Fruit fly (Drosophila melanogaster) whole organism, embryonic: ENCODE data around the gene DppIII.
A peak's percentile ranks its signal among the peaks of the same experiment; 100 is the strongest.

ENCODE experiments used
- B-H2 ChIP-seq: fragments of 200-800 bp; sonication (Bioruptor generic); optimal IDR thresholded peaks from 2 replicates; lab custom pipeline; 2018; ENCODE audit warnings: missing biosample characterization, mild to moderate bottlenecking, missing genetic modification characterization
- BEAF-32 ChIP-seq: fragments of 200-800 bp; sonication (Bioruptor generic); optimal IDR thresholded peaks from 3 replicates; lab custom pipeline; 2017; ENCODE audit warnings: missing biosample characterization, missing genetic modification characterization, mild to moderate bottlenecking, moderate library complexity, missing genetic modification reagents
- Bdp1 ChIP-seq: fragments of 200-800 bp; sonication (Bioruptor generic); optimal IDR thresholded peaks from 3 replicates; lab custom pipeline; 2016; ENCODE audit warnings: missing biosample characterization, missing genetic modification characterization
- Blimp-1 ChIP-seq: fragments of 200-800 bp; sonication (Bioruptor generic); optimal IDR thresholded peaks from 3 replicates; lab custom pipeline; 2018; ENCODE audit warnings: missing biosample characterization, missing genetic modification characterization, mild to moderate bottlenecking, moderate library complexity, missing genetic modification reagents
- CG10366 ChIP-seq: fragments of 200-800 bp; sonication (Bioruptor generic); IDR thresholded peaks from 2 replicates; pipeline ENCODE4 v1.3.6; 2022; ENCODE audit warnings: missing biosample characterization, missing genetic modification characterization
- CG11696 ChIP-seq: fragments of 200-800 bp; sonication (Bioruptor generic); IDR thresholded peaks from 2 replicates; pipeline ENCODE4 v1.3.6; 2022; ENCODE audit warnings: missing biosample characterization, missing genetic modification characterization
- CG12769 ChIP-seq: fragments of 200-800 bp; sonication (Bioruptor generic); optimal IDR thresholded peaks from 2 replicates; lab custom pipeline; 2019; ENCODE audit warnings: missing biosample characterization, mild to moderate bottlenecking, missing genetic modification characterization, moderate library complexity
- CG13894 ChIP-seq: fragments of 200-800 bp; sonication (Bioruptor generic); optimal IDR thresholded peaks from 3 replicates; lab custom pipeline; 2018; ENCODE audit warnings: missing biosample characterization, mild to moderate bottlenecking, missing genetic modification characterization, moderate library complexity
- CG14050 ChIP-seq: fragments of 200-800 bp; sonication (Bioruptor generic); IDR thresholded peaks from 3 replicates; pipeline ENCODE4 v1.3.6; 2022; ENCODE audit warnings: missing biosample characterization, missing genetic modification characterization
- CG14441 ChIP-seq: fragments of 200-800 bp; sonication (Bioruptor generic); IDR thresholded peaks from 2 replicates; pipeline ENCODE4 v1.3.6; 2022; ENCODE audit warnings: missing biosample characterization, missing genetic modification characterization
- CG14965 ChIP-seq: fragments of 200-800 bp; sonication (Bioruptor generic); optimal IDR thresholded peaks from 2 replicates; lab custom pipeline; 2016; ENCODE audit warnings: missing biosample characterization, missing genetic modification characterization, borderline replicate concordance
- CG16779 ChIP-seq: fragments of 200-800 bp; sonication (Bioruptor generic); IDR thresholded peaks from 2 replicates; pipeline ENCODE4 v1.3.6; 2022; ENCODE audit warnings: missing biosample characterization, missing genetic modification characterization
- CG16863 ChIP-seq: fragments of 200-800 bp; sonication (Bioruptor generic); optimal IDR thresholded peaks from 3 replicates; lab custom pipeline; 2016; ENCODE audit warnings: missing biosample characterization, missing genetic modification characterization
- CG17612 ChIP-seq: fragments of 200-800 bp; sonication (Bioruptor generic); IDR thresholded peaks from 2 replicates; pipeline ENCODE4 v1.3.6; 2022; ENCODE audit warnings: missing biosample characterization, missing genetic modification characterization
- CG17802 ChIP-seq: fragments of 200-800 bp; sonication (Bioruptor generic); optimal IDR thresholded peaks from 2 replicates; lab custom pipeline; 2018; ENCODE audit warnings: missing biosample characterization, mild to moderate bottlenecking, missing genetic modification characterization, moderate library complexity
- CG18764 ChIP-seq: fragments of 200-800 bp; sonication (Bioruptor generic); optimal IDR thresholded peaks from 3 replicates; lab custom pipeline; 2016; ENCODE audit warnings: missing biosample characterization, missing genetic modification characterization
- CG3163 ChIP-seq: fragments of 200-800 bp; sonication (Bioruptor generic); optimal IDR thresholded peaks from 3 replicates; lab custom pipeline; 2016; ENCODE audit warnings: missing biosample characterization, missing genetic modification characterization
- CG3281 ChIP-seq: fragments of 200-800 bp; sonication (Bioruptor generic); optimal IDR thresholded peaks from 3 replicates; lab custom pipeline; 2017; ENCODE audit warnings: missing biosample characterization, mild to moderate bottlenecking, missing genetic modification characterization
- CG43689 ChIP-seq: fragments of 200-800 bp; sonication (Bioruptor generic); IDR thresholded peaks from 2 replicates; pipeline ENCODE4 v1.3.6; 2022; ENCODE audit warnings: missing biosample characterization, missing genetic modification characterization
- CG6654 ChIP-seq: fragments of 200-800 bp; sonication (Bioruptor generic); optimal IDR thresholded peaks from 2 replicates; lab custom pipeline; 2017; ENCODE audit warnings: missing biosample characterization, mild to moderate bottlenecking, missing genetic modification characterization
- CG6683 ChIP-seq: fragments of 200-800 bp; sonication (Bioruptor generic); optimal IDR thresholded peaks from 2 replicates; lab custom pipeline; 2017; ENCODE audit warnings: missing biosample characterization, mild to moderate bottlenecking, missing genetic modification characterization, missing genetic modification reagents
- CG8765 ChIP-seq: fragments of 200-800 bp; sonication (Bioruptor generic); IDR thresholded peaks from 2 replicates; pipeline ENCODE4 v1.3.6; 2022; ENCODE audit warnings: missing biosample characterization, missing genetic modification characterization
- D19B ChIP-seq: fragments of 200-800 bp; sonication (Bioruptor generic); optimal IDR thresholded peaks from 2 replicates; lab custom pipeline; 2017; ENCODE audit warnings: missing biosample characterization, mild to moderate bottlenecking, missing genetic modification characterization
- Dip3 ChIP-seq: fragments of 200-800 bp; sonication (Bioruptor generic); optimal IDR thresholded peaks from 3 replicates; lab custom pipeline; 2016; ENCODE audit warnings: missing biosample characterization, missing genetic modification characterization
- Elba2 ChIP-seq: fragments of 200-800 bp; sonication (Bioruptor generic); optimal IDR thresholded peaks from 3 replicates; lab custom pipeline; 2016; ENCODE audit warnings: missing biosample characterization, missing genetic modification characterization
- Gug ChIP-seq: fragments of 200-800 bp; sonication (Bioruptor generic); IDR thresholded peaks from 4 replicates; pipeline ENCODE4 v1.3.6; 2022; ENCODE audit warnings: missing biosample characterization, missing genetic modification characterization
- H2.0 ChIP-seq: fragments of 200-800 bp; sonication (Bioruptor generic); IDR thresholded peaks from 2 replicates; pipeline ENCODE4 v1.3.6; 2022; ENCODE audit warnings: missing biosample characterization, missing genetic modification characterization
- HmgD ChIP-seq: fragments of 200-800 bp; sonication (Bioruptor generic); optimal IDR thresholded peaks from 3 replicates; lab custom pipeline; 2016; ENCODE audit warnings: missing biosample characterization, missing genetic modification characterization
- HmgZ ChIP-seq: fragments of 200-800 bp; sonication (Bioruptor generic); optimal IDR thresholded peaks from 2 replicates; lab custom pipeline; 2018; ENCODE audit warnings: missing biosample characterization, mild to moderate bottlenecking, missing genetic modification characterization
- Hmr ChIP-seq: fragments of 200-800 bp; sonication (Bioruptor generic); optimal IDR thresholded peaks from 3 replicates; lab custom pipeline; 2017; ENCODE audit warnings: mild to moderate bottlenecking, missing biosample characterization, missing genetic modification reagents, missing genetic modification characterization
- Hr51 ChIP-seq, 2 experiments: fragments of 200-800 bp; sonication (Bioruptor generic); optimal IDR thresholded peaks; 2 replicates in 1 of 2; 3 replicates in 1 of 2; lab custom pipeline; 2016 to 2018; ENCODE audit warnings: missing biosample characterization in 2 of 2, missing genetic modification characterization in 2 of 2, mild to moderate bottlenecking in 1 of 2, moderate library complexity in 1 of 2
- Kr ChIP-seq: fragments of 200-800 bp; sonication (Bioruptor generic); optimal IDR thresholded peaks from 2 replicates; lab custom pipeline; 2017; ENCODE audit warnings: missing biosample characterization, mild to moderate bottlenecking, missing genetic modification characterization
- Meics ChIP-seq: fragments of 200-800 bp; sonication (Bioruptor generic); optimal IDR thresholded peaks from 2 replicates; lab custom pipeline; 2017; ENCODE audit warnings: missing biosample characterization, mild to moderate bottlenecking, missing genetic modification characterization
- Optix ChIP-seq: fragments of 200-800 bp; sonication (Bioruptor generic); IDR thresholded peaks from 3 replicates; pipeline ENCODE4 v1.3.6; 2022; ENCODE audit warnings: missing biosample characterization, missing genetic modification characterization
- Poxn ChIP-seq: fragments of 200-800 bp; sonication (Bioruptor generic); IDR thresholded peaks from 2 replicates; pipeline ENCODE4 v1.3.6; 2022; ENCODE audit warnings: missing biosample characterization, missing genetic modification characterization
- Rfx ChIP-seq: fragments of 200-800 bp; sonication (Bioruptor generic); IDR thresholded peaks from 2 replicates; pipeline ENCODE4 v1.3.6; 2022; ENCODE audit warnings: missing biosample characterization, missing genetic modification characterization
- Sin3A ChIP-seq: fragments of >200 bp; optimal IDR thresholded peaks from 2 replicates; lab custom pipeline; 2018
- Spps ChIP-seq: fragments of 200-800 bp; sonication (Bioruptor generic); optimal IDR thresholded peaks from 2 replicates; lab custom pipeline; 2018; ENCODE audit warnings: missing biosample characterization, mild to moderate bottlenecking, missing genetic modification characterization
- Taf1 ChIP-seq: fragments of 200-800 bp; sonication (Bioruptor generic); IDR thresholded peaks from 2 replicates; pipeline ENCODE4 v1.3.6; 2022; ENCODE audit warnings: missing biosample characterization, missing genetic modification characterization
- Tbp ChIP-seq: fragments of >200 bp; optimal IDR thresholded peaks from 2 replicates; lab custom pipeline; 2018; ENCODE audit warnings: missing biosample characterization, missing genetic modification characterization
- bigmax ChIP-seq: fragments of 200-800 bp; sonication (Bioruptor generic); optimal IDR thresholded peaks from 2 replicates; lab custom pipeline; 2018; ENCODE audit warnings: missing biosample characterization, mild to moderate bottlenecking, missing genetic modification characterization
- br ChIP-seq: fragments of >200 bp; optimal IDR thresholded peaks from 2 replicates; lab custom pipeline; 2017
- dmrt99B ChIP-seq: fragments of 200-800 bp; sonication (Bioruptor generic); optimal IDR thresholded peaks from 2 replicates; lab custom pipeline; 2018; ENCODE audit warnings: missing biosample characterization, mild to moderate bottlenecking, missing genetic modification characterization, moderate library complexity
- fd96Cb ChIP-seq: fragments of 200-800 bp; sonication (Bioruptor generic); optimal IDR thresholded peaks from 2 replicates; lab custom pipeline; 2018; ENCODE audit warnings: missing biosample characterization, mild to moderate bottlenecking, missing genetic modification characterization, moderate library complexity
- insv ChIP-seq, 2 experiments: fragments of 200-800 bp; sonication (Bioruptor generic); optimal IDR thresholded peaks; 3 replicates each; lab custom pipeline; 2016 to 2018; ENCODE audit warnings: missing biosample characterization in 2 of 2, missing genetic modification characterization in 2 of 2
- ken ChIP-seq: fragments of 200-800 bp; sonication (Bioruptor generic); IDR thresholded peaks from 3 replicates; pipeline ENCODE4 v1.3.6; 2022; ENCODE audit warnings: missing biosample characterization, missing genetic modification characterization
- lov ChIP-seq, 2 experiments: fragments of 200-800 bp in 1 of 2; fragments of >200 bp in 1 of 2; sonication (Bioruptor generic) in 1 of 2; IDR thresholded peaks in 1 of 2; optimal IDR thresholded peaks in 1 of 2; 2 replicates in 1 of 2; 3 replicates in 1 of 2; pipeline versions ENCODE4 v1.3.6 to Lab custom; 2017 to 2022; ENCODE audit warnings: missing biosample characterization in 1 of 2, missing genetic modification characterization in 1 of 2
- nau ChIP-seq: fragments of 200-800 bp; sonication (Bioruptor generic); optimal IDR thresholded peaks from 3 replicates; lab custom pipeline; 2017; ENCODE audit warnings: missing biosample characterization, mild to moderate bottlenecking, missing genetic modification characterization, missing genetic modification reagents
- ttk ChIP-seq: fragments of 200-800 bp; sonication (Bioruptor generic); IDR thresholded peaks from 2 replicates; pipeline ENCODE4 v2.1.2; 2022; ENCODE audit warnings: missing biosample characterization, missing genetic modification characterization
- usp ChIP-seq: fragments of >200 bp; optimal IDR thresholded peaks from 2 replicates; lab custom pipeline; 2017; ENCODE audit warnings: missing biosample characterization, missing genetic modification characterization

Gene DppIII

DNA sequence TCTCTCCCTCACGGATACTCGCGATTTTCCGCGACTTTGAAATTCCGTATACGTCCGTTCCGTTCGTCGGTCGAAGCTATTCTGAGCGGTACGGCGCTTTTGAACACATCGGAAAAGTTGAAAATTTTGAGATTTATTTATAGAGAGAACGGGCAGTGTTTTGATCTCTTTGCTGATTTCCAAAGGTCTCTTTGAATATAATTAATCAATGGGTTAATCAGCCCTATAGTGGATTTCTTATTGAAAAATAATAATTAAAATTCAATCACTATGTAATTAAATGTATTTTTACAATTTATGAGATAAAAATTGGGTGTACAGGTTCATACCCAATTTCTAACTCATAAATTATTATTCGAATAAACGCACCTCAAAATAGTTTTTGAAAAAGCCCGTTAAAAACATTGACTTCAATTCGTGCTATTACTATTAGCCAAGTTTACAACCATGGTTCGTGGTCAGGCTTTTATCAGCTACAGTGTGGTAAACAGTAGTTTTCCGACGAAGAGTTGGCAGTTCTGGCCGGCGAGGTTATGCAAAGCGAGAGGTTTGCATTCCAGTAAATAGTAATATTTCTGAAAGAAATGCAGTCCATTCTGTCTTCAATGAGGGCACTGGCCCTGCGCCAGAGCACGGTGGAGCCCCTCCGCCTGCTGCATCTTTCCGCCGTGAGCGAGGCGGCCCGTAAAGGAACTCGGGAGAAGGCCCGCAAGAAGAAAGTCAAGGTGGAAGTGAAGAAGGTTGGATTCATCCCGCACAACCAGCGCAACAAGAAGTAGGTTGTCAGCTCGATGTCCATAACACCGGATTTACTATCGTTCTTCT, 43.1 kb upstream of the DppIII start, which contains the start of the genes CG9626 and mRpL1 (continued):
- TF ChIP-seq B-H2 (no peak), Dip3 (no peak), CG16863 (no peak), Meics (peak; percentile 9), Kr (GFP tag; lab: Kevin White, UChicago) (no peak), Rfx (peak; percentile 32; the same call in 1 of the 2 replicates), nau (no peak), Spps (no peak), CG3281 (GFP tag; lab: Kevin White, UChicago) (no peak), CG16779 (no peak), fd96Cb (tag; lab: Kevin White, UChicago) (no peak), CG17612 (GFP tag; lab: Robert Waterston, UW) (no peak), CG10366 (GFP tag; lab: Robert Waterston, UW) (no peak), ken (GFP tag; lab: Robert Waterston, UW) (peak; percentile 41; the same call in 1 of the 3 replicates), Gug (GFP tag; lab: Robert Waterston, UW) (no peak), Taf1 (GFP tag; lab: Robert Waterston, UW) (no peak), CG43689 (GFP tag; lab: Robert Waterston, UW) (no peak), br (lab: Kevin White, UChicago) (no peak), Sin3A (peak; percentile 49), usp (GFP tag; lab: Kevin White, UChicago) (no peak), HmgD (GFP tag; lab: Kevin White, UChicago) (peak; percentile 43), insv (GFP tag; optimal IDR thresholded peaks at IDR 0.05; lab: Kevin White, UChicago) (peak in 1 of 2 experiments; percentile 53), CG6654 (no peak), H2.0 (GFP tag; lab: Robert Waterston, UW) (no peak), Bdp1 (GFP tag; lab: Kevin White, UChicago) (no peak), Elba2 (GFP tag; lab: Kevin White, UChicago) (no peak), Blimp-1 (GFP tag; lab: Kevin White, UChicago) (no peak), Optix (GFP tag; lab: Robert Waterston, UW) (no peak), CG12769 (tag; lab: Kevin White, UChicago) (peak; percentile 41), lov (optimal IDR thresholded peaks at IDR 0.05; lab: Kevin White, UChicago) (no peak), lov (GFP tag; IDR thresholded peaks at IDR 0.05; lab: Robert Waterston, UW) (no peak), CG17802 (peak; percentile 7), CG6683 (GFP tag; lab: Kevin White, UChicago) (no peak), BEAF-32 (GFP tag; lab: Kevin White, UChicago) (peak; percentile 58), dmrt99B (tag; lab: Kevin White, UChicago) (no peak), Hr51 (GFP tag; optimal IDR thresholded peaks at IDR 0.05; lab: Kevin White, UChicago) (no peak), Tbp (GFP tag; lab: Kevin White, UChicago) (no peak), CG13894 (tag; lab: Kevin White, UChicago) (no peak), Hmr (GFP tag; lab: Kevin White, UChicago) (peak; percentile 71), HmgZ (tag; lab: Kevin White, UChicago) (peak; percentile 88), ttk (GFP tag; lab: Robert Waterston, UW) (no peak), CG14441 (GFP tag; lab: Robert Waterston, UW) (no peak), CG14050 (GFP tag; lab: Robert Waterston, UW) (no peak), CG14965 (no peak), CG3163 (GFP tag; lab: Kevin White, UChicago) (peak; percentile 54), CG11696 (GFP tag; lab: Robert Waterston, UW) (no peak), Poxn (no peak), D19B (GFP tag; lab: Kevin White, UChicago) (no peak), CG8765 (GFP tag; lab: Robert Waterston, UW) (no peak), bigmax (GFP tag; lab: Kevin White, UChicago) (peak; percentile 93), CG18764 (GFP tag; lab: Kevin White, UChicago) (no peak)
